Fruit fly (Drosophila melanogaster) whole organism, wandering third instar larva: ENCODE measurements around the gene BNIP3.

Experiments
- Abd-B ChIP-seq: fragments of >200 bp; optimal IDR thresholded peaks from 2 replicates; lab custom pipeline; 2017; ENCODE audit warnings: missing biosample characterization, missing genetic modification characterization
- CG32264 ChIP-seq: fragments of 200-800 bp; sonication (Bioruptor generic); optimal IDR thresholded peaks from 2 replicates; lab custom pipeline; 2016; ENCODE audit warnings: missing biosample characterization, missing genetic modification characterization
- CG9705 ChIP-seq: fragments of 200-800 bp; sonication (Bioruptor generic); optimal IDR thresholded peaks from 2 replicates; lab custom pipeline; 2018; ENCODE audit warnings: missing biosample characterization, mild to moderate bottlenecking, missing genetic modification characterization
- CrebA ChIP-seq: fragments of 200-800 bp; sonication (Bioruptor generic); optimal IDR thresholded peaks from 2 replicates; lab custom pipeline; 2016; ENCODE audit warnings: missing biosample characterization, mild to moderate bottlenecking, missing genetic modification characterization, borderline replicate concordance
- Dfd ChIP-seq: fragments of >200 bp; optimal IDR thresholded peaks from 2 replicates; lab custom pipeline; 2017; ENCODE audit warnings: missing biosample characterization, missing genetic modification characterization
- Dif ChIP-seq: fragments of 200-275, 200-300 bp; sonication (Bioruptor generic); optimal IDR thresholded peaks from 2 replicates; lab custom pipeline; 2018; ENCODE audit warnings: missing biosample characterization, missing genetic modification characterization; ENCODE audit not compliant: partially characterized antibody
- GATAd ChIP-seq: sonication (Bioruptor generic); optimal IDR thresholded peaks from 2 replicates; lab custom pipeline; 2016; ENCODE audit warnings: missing biosample characterization, missing genetic modification characterization
- HLH106 ChIP-seq: fragments of 200-800 bp; optimal IDR thresholded peaks from 3 replicates; lab custom pipeline; 2019; ENCODE audit warnings: missing biosample characterization, mild to moderate bottlenecking, missing genetic modification characterization, moderate library complexity
- Hnf4 ChIP-seq: fragments of 200-800 bp; sonication (Bioruptor generic); optimal IDR thresholded peaks from 2 replicates; lab custom pipeline; 2016; ENCODE audit warnings: missing biosample characterization, mild to moderate bottlenecking, missing genetic modification characterization
- Hr78 ChIP-seq: fragments of >200 bp; optimal IDR thresholded peaks from 2 replicates; lab custom pipeline; 2017; ENCODE audit warnings: missing biosample characterization, missing genetic modification characterization
- Hr83 ChIP-seq: fragments of 200-300 bp; sonication (Bioruptor generic); optimal IDR thresholded peaks from 2 replicates; lab custom pipeline; 2016; ENCODE audit warnings: missing biosample characterization, mild to moderate bottlenecking, missing genetic modification characterization, moderate library complexity; ENCODE audit not compliant: poor library complexity, severe bottlenecking
- Jra ChIP-seq: sonication (Bioruptor generic); optimal IDR thresholded peaks from 2 replicates; lab custom pipeline; 2016; ENCODE audit warnings: missing biosample characterization, missing genetic modification characterization
- Mio ChIP-seq: sonication (Bioruptor generic); optimal IDR thresholded peaks from 2 replicates; lab custom pipeline; 2016; ENCODE audit warnings: missing biosample characterization, missing genetic modification characterization
- Myc ChIP-seq: fragments of >200 bp; optimal IDR thresholded peaks from 2 replicates; lab custom pipeline; 2017
- N ChIP-seq: fragments of >200 bp; optimal IDR thresholded peaks from 2 replicates; lab custom pipeline; 2018; ENCODE audit warnings: missing biosample characterization, missing external identifiers, missing genetic modification characterization
- OdsH ChIP-seq: fragments of 200-800 bp; sonication (Bioruptor generic); optimal IDR thresholded peaks from 2 replicates; lab custom pipeline; 2016; ENCODE audit warnings: missing biosample characterization, mild to moderate bottlenecking, missing genetic modification characterization
- Rel ChIP-seq, 2 experiments: fragments of 200-800 bp; sonication (Bioruptor generic) in 1 of 2; optimal IDR thresholded peaks; 2 replicates in 1 of 2; 3 replicates in 1 of 2; lab custom pipeline; 2016 to 2019; ENCODE audit warnings: mild to moderate bottlenecking in 2 of 2, missing biosample characterization in 2 of 2, missing genetic modification characterization in 2 of 2, moderate library complexity in 1 of 2
- Sp1 ChIP-seq: fragments of 200-800 bp; sonication (Bioruptor generic); optimal IDR thresholded peaks from 3 replicates; lab custom pipeline; 2019; ENCODE audit warnings: missing biosample characterization, mild to moderate bottlenecking, missing genetic modification characterization, moderate library complexity
- Vsx2 ChIP-seq: fragments of 200-300, 225-300 bp; sonication (Bioruptor generic); optimal IDR thresholded peaks from 2 replicates; lab custom pipeline; 2018; ENCODE audit warnings: missing biosample characterization, missing genetic modification characterization; ENCODE audit not compliant: partially characterized antibody
- br ChIP-seq: fragments of 200-800 bp; sonication (Bioruptor generic); optimal IDR thresholded peaks from 2 replicates; lab custom pipeline; 2016; ENCODE audit warnings: missing biosample characterization, missing genetic modification characterization
- brk ChIP-seq: fragments of 200-800 bp; sonication (Bioruptor generic); optimal IDR thresholded peaks from 2 replicates; lab custom pipeline; 2016; ENCODE audit warnings: missing biosample characterization, mild to moderate bottlenecking, missing genetic modification characterization
- dl ChIP-seq, 2 experiments: fragments of 175-275, 200-275 bp in 1 of 2; fragments of 200-275 bp in 1 of 2; sonication (Bioruptor generic); optimal IDR thresholded peaks; lab custom pipeline; 2018; ENCODE audit warnings: mild to moderate bottlenecking in 2 of 2, missing biosample characterization in 2 of 2, missing genetic modification characterization in 2 of 2, moderate library complexity in 2 of 2; ENCODE audit not compliant: partially characterized antibody in 2 of 2, insufficient read depth in 1 of 2
- dmrt93B ChIP-seq: fragments of 200-800 bp; sonication (Bioruptor generic); optimal IDR thresholded peaks from 2 replicates; lab custom pipeline; 2018; ENCODE audit warnings: missing biosample characterization, mild to moderate bottlenecking, missing genetic modification characterization
- dsf ChIP-seq: sonication (Bioruptor generic); optimal IDR thresholded peaks from 2 replicates; lab custom pipeline; 2016; ENCODE audit warnings: missing biosample characterization, missing genetic modification characterization, borderline replicate concordance
- ey ChIP-seq: fragments of 200-800 bp; sonication (Bioruptor generic); optimal IDR thresholded peaks from 2 replicates; lab custom pipeline; 2016; ENCODE audit warnings: missing biosample characterization, missing genetic modification characterization
- foxo ChIP-seq, 2 experiments: fragments of 200-800 bp; sonication (Bioruptor generic); optimal IDR thresholded peaks; 2 replicates in 1 of 2; 3 replicates in 1 of 2; lab custom pipeline; 2016 to 2017; ENCODE audit warnings: missing biosample characterization in 2 of 2, missing genetic modification characterization in 2 of 2
- fru ChIP-seq: fragments of 200-800 bp; sonication (Bioruptor generic); optimal IDR thresholded peaks from 3 replicates; lab custom pipeline; 2016; ENCODE audit warnings: missing biosample characterization, mild to moderate bottlenecking, missing genetic modification characterization
- h ChIP-seq: fragments of 200-800 bp; sonication (Bioruptor generic); optimal IDR thresholded peaks from 3 replicates; lab custom pipeline; 2016; ENCODE audit warnings: missing biosample characterization, mild to moderate bottlenecking, missing genetic modification characterization
- jim ChIP-seq: fragments of 175-275, 200-325 bp; sonication (Bioruptor generic); optimal IDR thresholded peaks from 2 replicates; lab custom pipeline; 2016; ENCODE audit warnings: missing biosample characterization, mild to moderate bottlenecking, missing genetic modification characterization
- lola ChIP-seq: fragments of >200 bp; optimal IDR thresholded peaks from 2 replicates; lab custom pipeline; 2017; ENCODE audit warnings: missing biosample characterization, missing genetic modification characterization
- psq ChIP-seq: fragments of 200-800 bp; sonication (Bioruptor generic); optimal IDR thresholded peaks from 3 replicates; lab custom pipeline; 2017; ENCODE audit warnings: missing biosample characterization, mild to moderate bottlenecking, missing genetic modification characterization, moderate library complexity
- rgr ChIP-seq: fragments of 200-800 bp; sonication (Bioruptor generic); optimal IDR thresholded peaks from 3 replicates; lab custom pipeline; 2016; ENCODE audit warnings: missing biosample characterization, mild to moderate bottlenecking, missing genetic modification characterization
- sage ChIP-seq: fragments of 200-800 bp; sonication (Bioruptor generic); optimal IDR thresholded peaks from 2 replicates; lab custom pipeline; 2016; ENCODE audit warnings: missing biosample characterization, mild to moderate bottlenecking, missing genetic modification characterization
- sv ChIP-seq: fragments of 200-800 bp; sonication (Bioruptor generic); optimal IDR thresholded peaks from 3 replicates; lab custom pipeline; 2016; ENCODE audit warnings: missing biosample characterization, missing genetic modification characterization
- tai ChIP-seq: sonication (Bioruptor generic); optimal IDR thresholded peaks from 2 replicates; lab custom pipeline; 2016; ENCODE audit warnings: missing biosample characterization, missing genetic modification characterization
- usp ChIP-seq: fragments of >200 bp; optimal IDR thresholded peaks from 2 replicates; lab custom pipeline; 2017; ENCODE audit warnings: missing biosample characterization, missing genetic modification characterization
- woc ChIP-seq: sonication (Bioruptor generic); optimal IDR thresholded peaks from 2 replicates; lab custom pipeline; 2016; ENCODE audit warnings: missing biosample characterization, mild to moderate bottlenecking, missing genetic modification characterization

Gene BNIP3

DNA sequence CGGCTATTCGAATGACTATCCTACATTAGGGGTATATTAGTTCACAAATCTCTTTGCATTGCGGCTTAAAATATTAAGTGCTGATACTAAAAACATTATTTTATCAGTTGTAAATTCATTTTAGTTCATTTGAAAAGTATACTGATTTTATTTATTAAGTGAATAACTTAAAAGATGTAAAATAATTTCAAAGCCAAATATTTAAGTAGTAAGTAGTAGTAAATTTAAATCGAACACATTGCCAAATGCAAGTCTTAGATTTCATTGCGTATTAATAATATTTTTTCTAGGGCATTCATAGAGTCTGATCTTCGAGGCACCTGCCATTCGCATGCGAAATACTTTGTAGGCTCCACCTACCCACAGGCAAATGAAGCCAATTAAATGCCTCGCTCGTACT lies 43.5 kb upstream of the BNIP3 start:
- TF ChIP-seq brk (GFP tag; lab: Kevin White, UChicago) (no peak), lola (no peak), Myc (lab: Kevin White, UChicago) (no peak), Hr78 (GFP tag; lab: Kevin White, UChicago) (no peak), h (no peak), sage (GFP tag; lab: Kevin White, UChicago) (no peak)

dm6 chr3L:20557065-20557464 lies 37.9 kb upstream of the BNIP3 start:
- no peak for TF ChIP-seq jim (GFP tag; lab: Kevin White, UChicago)

DNA sequence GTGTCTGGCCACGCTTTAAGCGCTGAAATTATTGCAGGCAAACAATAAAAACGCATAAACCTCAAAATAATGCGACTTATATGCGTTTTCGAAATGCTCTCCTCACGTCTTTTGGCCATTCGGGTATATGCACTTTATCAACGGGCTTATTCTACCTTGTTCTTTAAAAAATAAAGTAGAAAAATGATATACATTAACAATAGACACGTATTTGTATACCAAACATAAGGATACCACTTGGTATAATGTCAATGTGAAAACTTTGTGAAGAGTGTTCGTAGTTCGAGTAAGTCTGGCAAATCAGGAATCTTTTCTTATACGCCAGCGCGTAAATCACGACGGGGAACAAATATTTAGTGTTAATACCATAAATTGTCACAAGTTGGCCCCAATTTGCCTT lies 37.2 kb upstream of the BNIP3 start:
- TF ChIP-seq rgr (GFP tag; lab: Kevin White, UChicago) = peak; percentile 82
- no peak for TF ChIP-seq Dif (GFP tag; lab: Kevin White, UChicago)
- peak; percentile 68 for TF ChIP-seq dmrt93B (GFP tag; lab: Kevin White, UChicago)
- no peak for TF ChIP-seq GATAd (GFP tag; lab: Kevin White, UChicago)
- TF ChIP-seq fru (GFP tag; lab: Kevin White, UChicago) = peak; percentile 77
- TF ChIP-seq Hnf4 (GFP tag; lab: Kevin White, UChicago) = peak; percentile 78
- TF ChIP-seq dl (GFP tag; optimal IDR thresholded peaks at IDR 0.05; lab: Kevin White, UChicago; ENCODE audit: insufficient read depth in 1 of 2, partially characterized antibody in 2 of 2) = no peak
- no peak for TF ChIP-seq N (GFP tag; lab: Kevin White, UChicago)
- TF ChIP-seq tai (GFP tag; lab: Kevin White, UChicago) = peak; percentile 45
- TF ChIP-seq foxo (GFP tag; optimal IDR thresholded peaks at IDR 0.05; lab: Kevin White, UChicago) = peak in 1 of 2 experiments; percentile 84
- peak; percentile 30 for TF ChIP-seq brk (GFP tag; lab: Kevin White, UChicago)
- no peak for TF ChIP-seq Rel (GFP tag; optimal IDR thresholded peaks at IDR 0.05; lab: Kevin White, UChicago)
- TF ChIP-seq Rel (tag; optimal IDR thresholded peaks at IDR 0.05; lab: Kevin White, UChicago) = peak; percentile 36
- TF ChIP-seq HLH106 = peak; percentile 91
- TF ChIP-seq sv (GFP tag; lab: Kevin White, UChicago) = no peak
- no peak for TF ChIP-seq Mio (GFP tag; lab: Kevin White, UChicago)
- no peak for TF ChIP-seq Vsx2 (GFP tag; lab: Kevin White, UChicago)
- no peak for TF ChIP-seq jim (GFP tag; lab: Kevin White, UChicago)
- peak; percentile 63 for TF ChIP-seq CG32264 (GFP tag; lab: Kevin White, UChicago)
- TF ChIP-seq psq = peak; percentile 65
- TF ChIP-seq usp (GFP tag; lab: Kevin White, UChicago) = no peak
- TF ChIP-seq CrebA = no peak
- TF ChIP-seq lola = no peak
- TF ChIP-seq br = peak; percentile 84
- peak; percentile 72 for TF ChIP-seq OdsH (GFP tag; lab: Kevin White, UChicago)
- TF ChIP-seq CG9705 (GFP tag; lab: Kevin White, UChicago) = peak; percentile 62
- TF ChIP-seq Hr78 (GFP tag; lab: Kevin White, UChicago) = no peak
- TF ChIP-seq dsf (GFP tag; lab: Kevin White, UChicago) = peak; percentile 10
- TF ChIP-seq h = peak; percentile 83
- TF ChIP-seq woc (GFP tag; lab: Kevin White, UChicago) = peak; percentile 68
- TF ChIP-seq ey (GFP tag; lab: Kevin White, UChicago) = peak; percentile 81
- TF ChIP-seq Dfd (GFP tag; lab: Kevin White, UChicago) = no peak
- no peak for TF ChIP-seq Hr83 (GFP tag; lab: Kevin White, UChicago)
- TF ChIP-seq Jra (GFP tag; lab: Kevin White, UChicago) = no peak
- no peak for TF ChIP-seq Abd-B (GFP tag; lab: Kevin White, UChicago)
- peak; percentile 84 for TF ChIP-seq Sp1 (GFP tag; lab: Kevin White, UChicago)
- TF ChIP-seq sage (GFP tag; lab: Kevin White, UChicago) = peak; percentile 58
